Worm (Caenorhabditis elegans): ENCODE measurements around the gene K01G12.22.

Gene K01G12.22

ce11 chrIV:14177058-14177457 is 15.0 kb upstream of the K01G12.22 start, which contains the start of gene R05A10.2:
Gene R05A10.2, plus strand, starts transcription at chrIV:14177271.
- TF ChIP-seq hmg-11 (tag; optimal IDR thresholded peaks at IDR 0.05) (no peak), nhr-77 (tag; optimal IDR thresholded peaks at IDR 0.05) (no peak), R02D3.7 (tag; optimal IDR thresholded peaks at IDR 0.05) (no peak), lin-15B (tag; optimal IDR thresholded peaks at IDR 0.05) (no peak), daf-12 (tag; optimal IDR thresholded peaks at IDR 0.05) (no peak), mdl-1 (tag; optimal IDR thresholded peaks at IDR 0.05) (no peak), egl-5 (tag; optimal IDR thresholded peaks at IDR 0.05) (no peak), nhr-43 (tag; optimal IDR thresholded peaks at IDR 0.05; ENCODE audit: poor library complexity, severe bottlenecking) (no peak), nhr-12 (tag; optimal IDR thresholded peaks at IDR 0.05) (no peak), egl-27 (tag; optimal IDR thresholded peaks at IDR 0.05) (no peak), zag-1 (tag; optimal IDR thresholded peaks at IDR 0.05) (no peak), unc-62 (GFP tag; optimal IDR thresholded peaks at IDR 0.05) (no peak), mml-1 (tag; optimal IDR thresholded peaks at IDR 0.05) (no peak)

ce11 chrIV:14182077-14182476 is 9.9 kb upstream of the K01G12.22 start, which contains the start of gene R05A10.1:
Gene R05A10.1, plus strand, starts transcription at chrIV:14182377.
- TF ChIP-seq nhr-237 (tag; optimal IDR thresholded peaks at IDR 0.05) (no peak), unc-39 (tag; optimal IDR thresholded peaks at IDR 0.05) (no peak), nhr-43 (tag; optimal IDR thresholded peaks at IDR 0.05; ENCODE audit: poor library complexity, severe bottlenecking) (no peak), aly-2 (tag; optimal IDR thresholded peaks at IDR 0.05) (no peak), egl-5 (tag; optimal IDR thresholded peaks at IDR 0.05) (no peak), ZK546.5 (tag; optimal IDR thresholded peaks at IDR 0.05) (no peak), fkh-2 (tag; optimal IDR thresholded peaks at IDR 0.05) (no peak), elt-3 (tag; optimal IDR thresholded peaks at IDR 0.05) (no peak), unc-62 (GFP tag; optimal IDR thresholded peaks at IDR 0.05) (no peak), mml-1 (tag; optimal IDR thresholded peaks at IDR 0.05) (no peak), nhr-28 (tag; optimal IDR thresholded peaks at IDR 0.05) (no peak), ceh-82 (tag; optimal IDR thresholded peaks at IDR 0.05) (no peak), nhr-12 (tag; optimal IDR thresholded peaks at IDR 0.05) (no peak), ceh-9 (tag; optimal IDR thresholded peaks at IDR 0.05) (no peak), elt-2 (tag; optimal IDR thresholded peaks at IDR 0.05) (no peak)

ce11 chrIV:14186264-14186663 is 5.8 kb upstream of the K01G12.22 start:
- TF ChIP-seq lin-39 (tag; optimal IDR thresholded peaks at IDR 0.05), result no peak
- no peak for TF ChIP-seq fkh-10 (GFP tag; optimal IDR thresholded peaks at IDR 0.05)
- no peak for TF ChIP-seq ceh-9 (tag; optimal IDR thresholded peaks at IDR 0.05)
- TF ChIP-seq egl-5 (tag; optimal IDR thresholded peaks at IDR 0.05), result no peak
- TF ChIP-seq hmg-11 (tag; optimal IDR thresholded peaks at IDR 0.05), result no peak
- TF ChIP-seq fos-1 (tag; optimal IDR thresholded peaks at IDR 0.05), result no peak
- TF ChIP-seq elt-2 (tag; optimal IDR thresholded peaks at IDR 0.05), result no peak
- TF ChIP-seq R02D3.7 (tag; optimal IDR thresholded peaks at IDR 0.05), result no peak
- no peak for TF ChIP-seq unc-39 (tag; optimal IDR thresholded peaks at IDR 0.05)
- TF ChIP-seq tbx-2 (tag; optimal IDR thresholded peaks at IDR 0.05), result no peak
- no peak for TF ChIP-seq nhr-28 (tag; optimal IDR thresholded peaks at IDR 0.05)
- TF ChIP-seq mml-1 (tag; optimal IDR thresholded peaks at IDR 0.05), result no peak
- TF ChIP-seq skn-1 (tag; optimal IDR thresholded peaks at IDR 0.05), result no peak
- TF ChIP-seq nhr-25 (tag; optimal IDR thresholded peaks at IDR 0.05), result no peak
- TF ChIP-seq unc-62 (GFP tag; optimal IDR thresholded peaks at IDR 0.05), result no peak
- TF ChIP-seq ama-1 (optimal IDR thresholded peaks at IDR 0.05), result no peak
- no peak for TF ChIP-seq jun-1 (tag; optimal IDR thresholded peaks at IDR 0.05)
- TF ChIP-seq nhr-67 (tag; optimal IDR thresholded peaks at IDR 0.05), result no peak
- TF ChIP-seq zag-1 (tag; optimal IDR thresholded peaks at IDR 0.05), result no peak

ce11 chrIV:14193196-14193595 is 1.2 kb downstream of the K01G12.22 start, which contains the start of gene K01G12.3:
Gene K01G12.3, plus strand, starts transcription at chrIV:14193496.
- no peak for TF ChIP-seq skn-1 (tag; optimal IDR thresholded peaks at IDR 0.05)
- TF ChIP-seq unc-39 (tag; optimal IDR thresholded peaks at IDR 0.05), result no peak
- no peak for TF ChIP-seq hmg-11 (tag; optimal IDR thresholded peaks at IDR 0.05)
- TF ChIP-seq pqm-1 (tag; optimal IDR thresholded peaks at IDR 0.05), result no peak
- no peak for TF ChIP-seq mml-1 (tag; optimal IDR thresholded peaks at IDR 0.05)
- TF ChIP-seq lin-39 (tag; optimal IDR thresholded peaks at IDR 0.05), result no peak
- TF ChIP-seq nhr-25 (tag; optimal IDR thresholded peaks at IDR 0.05), result no peak
- no peak for TF ChIP-seq snpc-4 (tag; optimal IDR thresholded peaks at IDR 0.05)
- TF ChIP-seq R02D3.7 (tag; optimal IDR thresholded peaks at IDR 0.05), result no peak
- TF ChIP-seq eor-1 (tag; optimal IDR thresholded peaks at IDR 0.05), result no peak
- no peak for TF ChIP-seq pha-4 (tag; optimal IDR thresholded peaks at IDR 0.05)
- no peak for TF ChIP-seq tbx-2 (tag; optimal IDR thresholded peaks at IDR 0.05)
- no peak for TF ChIP-seq mdl-1 (tag; optimal IDR thresholded peaks at IDR 0.05)
- no peak for TF ChIP-seq nhr-28 (tag; optimal IDR thresholded peaks at IDR 0.05)
- no peak for TF ChIP-seq fkh-2 (tag; optimal IDR thresholded peaks at IDR 0.05)
- TF ChIP-seq nhr-67 (tag; optimal IDR thresholded peaks at IDR 0.05), result no peak
- no peak for TF ChIP-seq ztf-4 (tag; optimal IDR thresholded peaks at IDR 0.05)
- TF ChIP-seq nhr-43 (tag; optimal IDR thresholded peaks at IDR 0.05; ENCODE audit: poor library complexity, severe bottlenecking), result no peak
- no peak for TF ChIP-seq ZK546.5 (tag; optimal IDR thresholded peaks at IDR 0.05)
- TF ChIP-seq ama-1 (optimal IDR thresholded peaks at IDR 0.05), result no peak
